Worm (Caenorhabditis elegans) whole organism, early embryonic: Measurements from ENCODE around the gene ZK105.8.

Experiments
- B0310.2 ChIP-seq: sonication (generic microtip); optimal IDR thresholded peaks from 2 replicates; lab custom pipeline; 2016; ENCODE audit warnings: mild to moderate bottlenecking, missing genetic modification characterization, missing compliant biosample characterization
- ama-1 ChIP-seq: fragments of 150-350 bp; optimal IDR thresholded peaks from 2 replicates; lab custom pipeline; 2014
- ceh-13 ChIP-seq: fragments of 200-800 bp; sonication (Bioruptor generic); optimal IDR thresholded peaks from 2 replicates; lab custom pipeline; 2018; ENCODE audit warnings: mild to moderate bottlenecking, missing genetic modification characterization, missing compliant biosample characterization
- ceh-36 ChIP-seq: sonication (generic microtip); optimal IDR thresholded peaks from 2 replicates; lab custom pipeline; 2016; ENCODE audit warnings: missing genetic modification characterization, inconsistent platforms, missing compliant biosample characterization
- pes-1 ChIP-seq: fragments of 200-800 bp; sonication (Bioruptor generic); IDR thresholded peaks from 2 replicates; pipeline ENCODE4 v1.3.6; 2022; ENCODE audit warnings: missing genetic modification reagents, missing genetic modification characterization, missing compliant biosample characterization
- tbx-11 ChIP-seq: fragments of 200-800 bp; sonication (Bioruptor generic); IDR thresholded peaks from 2 replicates; pipeline ENCODE4 v1.3.6; 2022; ENCODE audit warnings: missing genetic modification characterization, missing compliant biosample characterization

- TF ChIP-seq ceh-13 = no peak
- TF ChIP-seq ama-1 (lab: Kevin White, UChicago) = no peak
- no peak for TF ChIP-seq B0310.2 (tag; lab: Kevin White, UChicago)
- no peak for TF ChIP-seq ceh-36 (tag; lab: Kevin White, UChicago)
- TF ChIP-seq pes-1 = no peak
- TF ChIP-seq tbx-11 (GFP tag; lab: Robert Waterston, UW) = no peak
These were observed 9.0 kb downstream of the ZK105.8 start for ce11 chrV:7733240-7733765.
